Fruit fly (Drosophila melanogaster) whole organism, embryonic: ENCODE data around the gene CG3625.
A peak's percentile ranks its signal among the peaks of the same experiment; 100 is the strongest.

Experiments
- Abd-B ChIP-seq: fragments of 200-800 bp; sonication (Bioruptor generic); optimal IDR thresholded peaks from 2 replicates; lab custom pipeline; 2018; ENCODE audit warnings: missing biosample characterization, mild to moderate bottlenecking, missing genetic modification characterization, moderate library complexity
- Asciz ChIP-seq: fragments of 200-800 bp; sonication (Bioruptor generic); optimal IDR thresholded peaks from 2 replicates; lab custom pipeline; 2017; ENCODE audit warnings: missing biosample characterization, mild to moderate bottlenecking, missing genetic modification characterization, missing genetic modification reagents
- Bdp1 ChIP-seq: fragments of 200-800 bp; sonication (Bioruptor generic); optimal IDR thresholded peaks from 3 replicates; lab custom pipeline; 2016; ENCODE audit warnings: missing biosample characterization, missing genetic modification characterization
- CG10147 ChIP-seq: fragments of 200-800 bp; sonication (Bioruptor generic); optimal IDR thresholded peaks from 2 replicates; lab custom pipeline; 2019; ENCODE audit warnings: missing biosample characterization, mild to moderate bottlenecking, missing genetic modification characterization, moderate library complexity
- CG10543 ChIP-seq: fragments of 200-800 bp; sonication (Bioruptor generic); optimal IDR thresholded peaks from 3 replicates; lab custom pipeline; 2017; ENCODE audit warnings: missing biosample characterization, mild to moderate bottlenecking, missing genetic modification characterization, moderate library complexity
- CG10654 ChIP-seq: fragments of 200-800 bp; sonication (Bioruptor generic); optimal IDR thresholded peaks from 2 replicates; lab custom pipeline; 2016; ENCODE audit warnings: missing biosample characterization, missing genetic modification characterization
- CG13775 ChIP-seq: fragments of 200-800 bp; sonication (Bioruptor generic); optimal IDR thresholded peaks from 3 replicates; lab custom pipeline; 2017; ENCODE audit warnings: missing biosample characterization, mild to moderate bottlenecking, missing genetic modification characterization
- CG14050 ChIP-seq: fragments of 200-800 bp; sonication (Bioruptor generic); IDR thresholded peaks from 3 replicates; pipeline ENCODE4 v1.3.6; 2022; ENCODE audit warnings: missing biosample characterization, missing genetic modification characterization
- CG18476 ChIP-seq: fragments of 200-800 bp; sonication (Bioruptor generic); optimal IDR thresholded peaks from 2 replicates; lab custom pipeline; 2016; ENCODE audit warnings: missing biosample characterization, mild to moderate bottlenecking, missing genetic modification characterization
- CG18764 ChIP-seq: fragments of 200-800 bp; sonication (Bioruptor generic); optimal IDR thresholded peaks from 3 replicates; lab custom pipeline; 2016; ENCODE audit warnings: missing biosample characterization, missing genetic modification characterization
- CG2120 ChIP-seq: fragments of 200-800 bp; sonication (Bioruptor generic); optimal IDR thresholded peaks from 3 replicates; lab custom pipeline; 2016; ENCODE audit warnings: missing biosample characterization, missing genetic modification characterization
- CG2202 ChIP-seq: fragments of 200-800 bp; sonication (Bioruptor generic); optimal IDR thresholded peaks from 2 replicates; lab custom pipeline; 2018; ENCODE audit warnings: missing biosample characterization, mild to moderate bottlenecking, missing genetic modification characterization
- CG3065 ChIP-seq: fragments of 200-800 bp; sonication (Bioruptor generic); optimal IDR thresholded peaks from 2 replicates; lab custom pipeline; 2016; ENCODE audit warnings: missing biosample characterization, missing genetic modification characterization
- CG3163 ChIP-seq: fragments of 200-800 bp; sonication (Bioruptor generic); optimal IDR thresholded peaks from 3 replicates; lab custom pipeline; 2016; ENCODE audit warnings: missing biosample characterization, missing genetic modification characterization
- CG32767 ChIP-seq: fragments of 200-800 bp; sonication (Bioruptor generic); IDR thresholded peaks from 2 replicates; pipeline ENCODE4 v1.3.6; 2022; ENCODE audit warnings: missing biosample characterization, missing genetic modification characterization
- CG34224 ChIP-seq: fragments of 200-800 bp; sonication (Bioruptor generic); IDR thresholded peaks from 3 replicates; pipeline ENCODE4 v1.3.6; 2022; ENCODE audit warnings: missing biosample characterization, missing genetic modification characterization; ENCODE audit not compliant: partially characterized antibody
- CG4404 ChIP-seq: fragments of 200-800 bp; sonication (Bioruptor generic); IDR thresholded peaks from 2 replicates; pipeline ENCODE4 v1.3.6; 2022; ENCODE audit warnings: missing biosample characterization, missing genetic modification characterization
- CG8281 ChIP-seq: fragments of 200-800 bp; sonication (Bioruptor generic); optimal IDR thresholded peaks from 2 replicates; lab custom pipeline; 2018; ENCODE audit warnings: missing biosample characterization, mild to moderate bottlenecking, missing genetic modification characterization, moderate library complexity
- Dfd ChIP-seq, 2 experiments: fragments of >200 bp; optimal IDR thresholded peaks; 2 replicates each; lab custom pipeline; 2017; ENCODE audit warnings: missing biosample characterization in 2 of 2, missing genetic modification characterization in 2 of 2
- Dref ChIP-seq: fragments of 200-800 bp; sonication (Bioruptor generic); IDR thresholded peaks from 2 replicates; pipeline ENCODE4 v1.3.6; 2022; ENCODE audit warnings: missing biosample characterization, missing genetic modification characterization
- ERR ChIP-seq: fragments of 200-800 bp; sonication (Bioruptor generic); optimal IDR thresholded peaks from 2 replicates; lab custom pipeline; 2016; ENCODE audit warnings: missing biosample characterization, missing genetic modification characterization
- Ets65A ChIP-seq: fragments of 200-800 bp; sonication (Bioruptor generic); peaks from one replicate; lab custom pipeline; 2016; ENCODE audit warnings: missing biosample characterization, missing genetic modification characterization
- Mad ChIP-seq: fragments of 200-800 bp; sonication (Bioruptor generic); optimal IDR thresholded peaks from 2 replicates; lab custom pipeline; 2016; ENCODE audit warnings: missing biosample characterization, missing genetic modification characterization
- Nf-YB ChIP-seq: fragments of 200-800 bp; sonication (Bioruptor generic); optimal IDR thresholded peaks from 3 replicates; lab custom pipeline; 2019; ENCODE audit warnings: missing biosample characterization, mild to moderate bottlenecking, missing genetic modification characterization, moderate library complexity
- Rfx ChIP-seq: fragments of 200-800 bp; sonication (Bioruptor generic); IDR thresholded peaks from 2 replicates; pipeline ENCODE4 v1.3.6; 2022; ENCODE audit warnings: missing biosample characterization, missing genetic modification characterization
- Sry-δ ChIP-seq: fragments of 200-800 bp; sonication (Bioruptor generic); optimal IDR thresholded peaks from 2 replicates; lab custom pipeline; 2016; ENCODE audit warnings: missing biosample characterization, missing genetic modification characterization
- ab ChIP-seq: fragments of 200-800 bp; sonication (Bioruptor generic); optimal IDR thresholded peaks from 2 replicates; lab custom pipeline; 2016; ENCODE audit warnings: missing biosample characterization, missing genetic modification characterization
- az2 ChIP-seq: fragments of 200-800 bp; sonication (Bioruptor generic); optimal IDR thresholded peaks from 3 replicates; lab custom pipeline; 2016; ENCODE audit warnings: missing biosample characterization, missing genetic modification characterization
- bab2 ChIP-seq: fragments of 200-800 bp; sonication (Bioruptor generic); optimal IDR thresholded peaks from 2 replicates; lab custom pipeline; 2016; ENCODE audit warnings: missing biosample characterization, missing genetic modification characterization
- caup ChIP-seq: fragments of 200-800 bp; sonication (Bioruptor generic); optimal IDR thresholded peaks from 3 replicates; lab custom pipeline; 2017; ENCODE audit warnings: missing biosample characterization, mild to moderate bottlenecking, missing genetic modification characterization, moderate library complexity; ENCODE audit not compliant: severe bottlenecking
- chinmo ChIP-seq: fragments of 200-800 bp; sonication (Bioruptor generic); IDR thresholded peaks from 4 replicates; pipeline ENCODE4 v1.3.6; 2022; ENCODE audit warnings: missing biosample characterization, missing genetic modification characterization; ENCODE audit not compliant: partially characterized antibody
- chm ChIP-seq: fragments of 200-800 bp; sonication (Bioruptor generic); IDR thresholded peaks from 2 replicates; pipeline ENCODE4 v1.3.6; 2022; ENCODE audit warnings: missing biosample characterization, missing genetic modification characterization
- da ChIP-seq: fragments of 200-800 bp; sonication (Bioruptor generic); optimal IDR thresholded peaks from 2 replicates; lab custom pipeline; 2016; ENCODE audit warnings: missing biosample characterization, missing genetic modification characterization
- dimm ChIP-seq: fragments of 200-800 bp; sonication (Bioruptor generic); IDR thresholded peaks from 2 replicates; pipeline ENCODE4 v1.3.6; 2022; ENCODE audit warnings: missing biosample characterization, missing genetic modification characterization
- dmrt11E ChIP-seq: fragments of 200-800 bp; sonication (Bioruptor generic); optimal IDR thresholded peaks from 3 replicates; lab custom pipeline; 2018; ENCODE audit warnings: missing biosample characterization, mild to moderate bottlenecking, missing genetic modification characterization, moderate library complexity
- fd102C ChIP-seq: fragments of 200-800 bp; sonication (Bioruptor generic); optimal IDR thresholded peaks from 2 replicates; lab custom pipeline; 2018; ENCODE audit warnings: missing biosample characterization, mild to moderate bottlenecking, missing genetic modification characterization, moderate library complexity
- grau ChIP-seq: fragments of 200-800 bp; optimal IDR thresholded peaks from 3 replicates; lab custom pipeline; 2019; ENCODE audit warnings: missing biosample characterization, mild to moderate bottlenecking, missing genetic modification characterization, moderate library complexity
- ham ChIP-seq: fragments of 200-800 bp; sonication (Bioruptor generic); IDR thresholded peaks from 2 replicates; pipeline ENCODE4 v1.3.6; 2022; ENCODE audit warnings: missing biosample characterization, missing genetic modification characterization
- insv ChIP-seq, 2 experiments: fragments of 200-800 bp; sonication (Bioruptor generic); optimal IDR thresholded peaks; 3 replicates each; lab custom pipeline; 2016 to 2018; ENCODE audit warnings: missing biosample characterization in 2 of 2, missing genetic modification characterization in 2 of 2
- kah ChIP-seq: fragments of 200-800 bp; sonication (Bioruptor generic); optimal IDR thresholded peaks from 2 replicates; lab custom pipeline; 2018; ENCODE audit warnings: missing biosample characterization, mild to moderate bottlenecking, missing genetic modification characterization
- lbe ChIP-seq: fragments of 200-800 bp; sonication (Bioruptor generic); optimal IDR thresholded peaks from 2 replicates; lab custom pipeline; 2016; ENCODE audit warnings: missing biosample characterization, mild to moderate bottlenecking, missing genetic modification characterization
- mam ChIP-seq: fragments of 200-800 bp; sonication (Bioruptor generic); optimal IDR thresholded peaks from 3 replicates; lab custom pipeline; 2016; ENCODE audit warnings: missing biosample characterization, missing genetic modification characterization
- org-1 ChIP-seq: fragments of 200-800 bp; sonication (Bioruptor generic); optimal IDR thresholded peaks from 2 replicates; lab custom pipeline; 2017; ENCODE audit warnings: missing biosample characterization, missing genetic modification characterization
- peb ChIP-seq: fragments of 200-800 bp; sonication (Bioruptor generic); IDR thresholded peaks from 2 replicates; pipeline ENCODE4 v1.3.6; 2022; ENCODE audit warnings: missing biosample characterization, missing genetic modification characterization
- schlank ChIP-seq: fragments of 200-800 bp; sonication (Bioruptor generic); optimal IDR thresholded peaks from 2 replicates; lab custom pipeline; 2018; ENCODE audit warnings: missing biosample characterization, mild to moderate bottlenecking, missing genetic modification characterization
- scrt ChIP-seq: fragments of 200-800 bp; sonication (Bioruptor generic); optimal IDR thresholded peaks from 2 replicates; lab custom pipeline; 2018; ENCODE audit warnings: missing biosample characterization, mild to moderate bottlenecking, missing genetic modification characterization, moderate library complexity
- so ChIP-seq: fragments of 200-800 bp; sonication (Bioruptor generic); IDR thresholded peaks from 3 replicates; pipeline ENCODE4 v1.3.6; 2022; ENCODE audit warnings: missing biosample characterization, missing genetic modification characterization
- stc ChIP-seq: fragments of 200-800 bp; sonication (Bioruptor generic); IDR thresholded peaks from 2 replicates; pipeline ENCODE4 v1.3.6; 2022; ENCODE audit warnings: missing biosample characterization, missing genetic modification characterization
- stwl ChIP-seq: fragments of 200-800 bp; sonication (Bioruptor generic); optimal IDR thresholded peaks from 3 replicates; lab custom pipeline; 2018; ENCODE audit warnings: missing biosample characterization, mild to moderate bottlenecking, missing genetic modification characterization, moderate library complexity
- vfl ChIP-seq: fragments of 200-800 bp; sonication (Bioruptor generic); optimal IDR thresholded peaks from 2 replicates; lab custom pipeline; 2016; ENCODE audit warnings: missing biosample characterization, missing genetic modification characterization
- yki ChIP-seq: fragments of >200 bp; optimal IDR thresholded peaks from 3 replicates; lab custom pipeline; 2018

Gene CG3625

DNA sequence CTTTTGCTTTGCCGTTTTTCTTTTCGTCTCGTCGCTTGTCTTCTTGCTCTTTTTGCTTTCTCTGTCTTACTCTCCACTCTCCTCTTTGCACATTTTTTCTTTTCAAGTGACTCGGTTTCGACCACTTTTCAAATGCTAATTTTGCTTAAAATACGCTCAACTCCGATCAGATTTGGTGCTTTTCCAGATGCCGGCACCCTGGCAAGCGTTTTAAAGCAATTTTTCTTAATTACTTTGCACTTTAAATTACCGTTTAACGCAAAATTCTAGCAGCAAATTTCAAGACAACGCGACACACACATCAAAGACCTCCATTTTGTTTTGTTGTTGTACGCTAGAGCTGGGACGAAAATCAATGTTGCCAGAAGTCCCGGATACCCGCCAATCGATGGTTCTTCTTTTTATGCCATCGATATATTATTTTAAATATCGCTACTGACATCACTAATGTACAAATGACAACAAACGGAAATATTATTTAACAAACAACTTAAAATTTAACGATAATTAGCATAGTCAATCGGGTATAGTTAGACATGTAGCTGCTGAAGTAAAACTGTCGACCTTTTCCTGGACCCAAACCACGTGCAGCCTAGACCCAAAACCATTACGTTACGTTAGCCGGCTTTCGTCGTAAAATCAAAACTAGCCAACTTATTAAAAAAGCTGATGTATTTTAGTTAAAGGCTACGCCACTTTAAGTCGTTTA, 40.9 kb downstream of the CG3625 start, which contains the start of gene kis:
Gene kis, minus strand, starts transcription at position 317 of the 709 bp plus-strand sequence.
- TF ChIP-seq vfl (GFP tag; lab: Kevin White, UChicago) (peak; percentile 30), CG18476 (peak; percentile 2), Bdp1 (GFP tag; lab: Kevin White, UChicago) (peak; percentile 41), CG10147 (GFP tag; lab: Kevin White, UChicago) (peak; percentile 47), stc (GFP tag; lab: Robert Waterston, UW) (no peak), CG18764 (no peak), scrt (GFP tag; lab: Kevin White, UChicago) (peak; percentile 69), kah (GFP tag; lab: Kevin White, UChicago) (peak; percentile 35), Dfd (GFP tag; optimal IDR thresholded peaks at IDR 0.05; lab: Kevin White, UChicago) (no peak), mam (GFP tag; lab: Kevin White, UChicago) (peak; percentile 56), CG10654 (GFP tag; lab: Kevin White, UChicago) (peak; percentile 14), CG4404 (no peak), grau (tag; lab: Kevin White, UChicago) (peak; percentile 39), schlank (tag; lab: Kevin White, UChicago) (no peak), chinmo (GFP tag; lab: Robert Waterston, UW) (peak; percentile 92), fd102C (no peak), CG8281 (tag; lab: Kevin White, UChicago) (no peak), Mad (GFP tag; lab: Kevin White, UChicago) (peak; percentile 43), CG14050 (GFP tag; lab: Robert Waterston, UW) (no peak), CG3065 (GFP tag; lab: Kevin White, UChicago) (no peak), lbe (GFP tag; lab: Kevin White, UChicago) (peak; percentile 26), caup (peak; percentile 49), CG2120 (peak; percentile 67), ERR (GFP tag; lab: Kevin White, UChicago) (peak; percentile 50), az2 (peak; percentile 52), peb (GFP tag; lab: Robert Waterston, UW) (no peak), bab2 (GFP tag; lab: Kevin White, UChicago) (peak; percentile 30), CG34224 (peak; percentile 96), Abd-B (GFP tag; lab: Kevin White, UChicago) (peak; percentile 57), Sry-δ (GFP tag; lab: Kevin White, UChicago) (peak; percentile 99), Asciz (GFP tag; lab: Kevin White, UChicago) (peak; percentile 3), so (GFP tag; lab: Robert Waterston, UW) (peak; percentile 41; the same call in 1 of the 3 replicates), CG3163 (GFP tag; lab: Kevin White, UChicago) (peak; percentile 43), CG10543 (GFP tag; lab: Kevin White, UChicago) (peak; percentile 64), org-1 (no peak), dimm (no peak), dmrt11E (tag; lab: Kevin White, UChicago) (no peak), Rfx (GFP tag; lab: Robert Waterston, UW) (peak; percentile 66), chm (GFP tag; lab: Robert Waterston, UW) (0 out of 2 replicates have a peak, but pooled peaks have one; percentile 29), Nf-YB (peak; percentile 28), CG32767 (GFP tag; lab: Robert Waterston, UW) (peak; percentile 51; the same call in 1 of the 2 replicates), ham (GFP tag; lab: Robert Waterston, UW) (no peak), Ets65A (GFP tag; lab: Kevin White, UChicago) (peak; percentile 94), CG2202 (no peak), yki (lab: Kevin White, UChicago) (no peak), da (GFP tag; lab: Kevin White, UChicago) (no peak), insv (GFP tag; optimal IDR thresholded peaks at IDR 0.05; lab: Kevin White, UChicago) (no peak), stwl (tag; lab: Kevin White, UChicago) (peak; percentile 73), Dref (GFP tag; lab: Robert Waterston, UW) (peak; percentile 90), ab (GFP tag; lab: Kevin White, UChicago) (peak; percentile 11), CG13775 (GFP tag; lab: Kevin White, UChicago) (peak; percentile 21)
